Fruit fly (Drosophila melanogaster): ENCODE data around the gene Cyt-c1.

DNA sequence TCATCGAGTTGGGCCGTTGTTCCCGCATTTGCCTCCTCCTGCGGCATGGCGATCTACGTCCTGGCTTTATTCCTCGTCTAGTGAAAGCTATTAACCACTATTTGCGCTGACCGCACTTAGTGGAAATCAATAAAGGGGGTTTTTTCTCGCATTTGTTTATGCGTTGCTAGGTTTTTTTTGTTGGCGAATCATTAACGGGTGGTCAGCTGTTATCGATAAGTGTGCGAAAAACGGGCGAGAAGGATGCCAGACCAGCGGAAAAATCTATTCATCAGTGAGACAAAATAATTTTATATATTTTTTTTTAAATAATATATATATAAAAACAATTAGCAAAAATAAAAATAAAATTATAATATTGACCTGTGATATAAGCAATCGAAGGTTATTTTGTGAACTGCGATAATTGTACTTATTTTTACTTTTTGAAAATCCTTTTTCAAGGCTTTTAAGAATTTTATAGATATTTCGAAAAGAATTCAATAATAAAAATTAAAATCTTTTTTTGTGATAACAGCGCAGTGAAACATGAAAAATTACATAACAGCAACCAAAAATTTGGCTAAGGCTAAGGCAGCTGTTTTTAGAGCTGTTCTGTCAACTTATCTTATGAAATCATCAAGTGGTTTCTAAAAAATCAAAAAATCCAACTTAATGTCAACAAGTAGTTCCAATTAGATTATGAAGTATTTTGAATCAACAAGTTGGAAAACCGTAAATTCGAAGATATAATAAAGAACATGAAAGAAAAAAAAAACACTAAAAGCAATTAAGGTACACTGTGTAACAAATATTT is 605 bp upstream of the Cyt-c1 start, which contains the start of gene Klp64D:
- TF ChIP-seq CG5204 (GFP tag; optimal IDR thresholded peaks at IDR 0.05) (no peak), kay (GFP tag; ENCODE audit: borderline replicate concordance) (peak; percentile 85), cnc (optimal IDR thresholded peaks at IDR 0.05) (no peak), CG11617 (GFP tag; optimal IDR thresholded peaks at IDR 0.05) (peak; percentile 35), cic (GFP tag; optimal IDR thresholded peaks at IDR 0.05) (peak; percentile 4), Crg-1 (GFP tag; optimal IDR thresholded peaks at IDR 0.05) (no peak)

Measured in whole organism, adult.